Worm (Caenorhabditis elegans): ENCODE measurements around the gene clc-20.

clc-20 gene

DNA sequence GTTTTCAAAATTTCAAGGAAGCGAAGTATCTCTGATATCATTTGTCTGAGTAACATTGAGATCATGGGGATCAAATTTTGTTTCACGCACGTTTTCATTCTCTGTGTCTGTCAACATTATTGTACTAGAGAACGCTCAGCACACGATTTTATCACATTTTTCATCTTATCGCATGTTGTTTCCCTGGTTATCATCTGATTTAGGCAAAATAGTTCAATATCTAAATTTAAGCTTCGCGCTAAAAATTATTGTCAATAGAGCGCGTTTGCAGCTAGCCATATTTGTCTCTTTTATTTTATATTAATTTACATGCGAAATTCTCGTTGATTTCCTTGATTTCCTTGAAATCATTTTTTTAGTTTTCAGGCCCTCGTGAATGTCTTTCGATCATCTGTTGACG is 26.9 kb upstream of the clc-20 start, which contains the start of gene K02F3.2 (continued):
- TF ChIP-seq nhr-85 (tag) (peak; percentile 78), dpl-1 (GFP tag; optimal IDR thresholded peaks at IDR 0.05) (peak; percentile 85 to 91 (median 89)), mdl-1 (tag; optimal IDR thresholded peaks at IDR 0.05) (peak in 1 of 2 experiments; percentile 43), F16B12.6 (tag; optimal IDR thresholded peaks at IDR 0.05) (no peak), lin-35 (GFP tag; optimal IDR thresholded peaks at IDR 0.05) (peak; percentile 91 to 97), elt-3 (tag; optimal IDR thresholded peaks at IDR 0.05) (peak in 2 of 6 experiments; percentile 32 to 84), fkh-10 (GFP tag; optimal IDR thresholded peaks at IDR 0.05) (no peak), efl-1 (optimal IDR thresholded peaks at IDR 0.05) (peak; percentile 90 to 94), efl-1 (GFP tag; optimal IDR thresholded peaks at IDR 0.05 in 1 of 2) (peak; percentile 93 to 99), dsc-1 (tag; optimal IDR thresholded peaks at IDR 0.05) (peak; percentile 29), tbx-2 (tag; optimal IDR thresholded peaks at IDR 0.05) (peak; percentile 58), isw-1 (GFP tag; IDR thresholded peaks at IDR 0.05) (0 out of 2 replicates have a peak, but pooled peaks have one; percentile 5), fos-1 (tag; optimal IDR thresholded peaks at IDR 0.05) (peak; percentile 11), nhr-19 (GFP tag; conservative IDR thresholded peaks at IDR 0.05) (peak; percentile 69), nhr-71 (tag; optimal IDR thresholded peaks at IDR 0.05) (peak; percentile 70), sox-4 (tag; optimal IDR thresholded peaks at IDR 0.05) (peak; percentile 35), swsn-7 (tag; optimal IDR thresholded peaks at IDR 0.05) (peak; percentile 43), ceh-63 (GFP tag; optimal IDR thresholded peaks at IDR 0.05) (no peak), aha-1 (tag; optimal IDR thresholded peaks at IDR 0.05) (no peak), mep-1 (tag; optimal IDR thresholded peaks at IDR 0.05) (peak; percentile 51), ceh-82 (tag; optimal IDR thresholded peaks at IDR 0.05) (peak in 1 of 3 experiments; percentile 25)

DNA sequence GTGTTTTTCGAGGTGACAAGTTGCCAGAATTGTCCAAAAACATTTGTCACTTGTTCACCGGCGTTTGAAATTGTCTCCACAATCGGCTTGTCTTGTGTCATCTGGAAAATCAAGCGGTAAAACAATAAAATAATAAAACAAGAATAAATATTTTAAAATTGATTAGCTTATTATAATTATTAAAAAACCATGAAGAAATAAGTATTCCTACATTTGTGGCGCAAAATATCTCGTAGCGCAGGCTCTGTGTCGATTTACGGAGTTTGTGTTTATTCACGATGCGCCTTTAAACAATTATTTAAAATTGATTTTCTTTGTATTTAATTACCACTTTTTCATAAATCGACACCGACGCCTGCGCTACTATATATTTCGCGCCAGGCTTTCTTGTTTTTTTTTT is 20.1 kb upstream of the clc-20 start, which contains the start of gene moma-1:
TSS of gene moma-1 (minus strand) at position 101 of the 400 bp plus-strand sequence.
- TF ChIP-seq sptf-1 (tag; optimal IDR thresholded peaks at IDR 0.05) = no peak
- no peak for TF ChIP-seq pax-3 (tag; optimal IDR thresholded peaks at IDR 0.05)
- peak; percentile 44 for TF ChIP-seq nhr-85 (tag)
- no peak for TF ChIP-seq nhr-28 (tag; optimal IDR thresholded peaks at IDR 0.05)
- no peak for TF ChIP-seq ceh-90 (tag; optimal IDR thresholded peaks at IDR 0.05)
- TF ChIP-seq nhr-90 (tag; optimal IDR thresholded peaks at IDR 0.05; ENCODE audit: poor library complexity) = peak; percentile 18

DNA sequence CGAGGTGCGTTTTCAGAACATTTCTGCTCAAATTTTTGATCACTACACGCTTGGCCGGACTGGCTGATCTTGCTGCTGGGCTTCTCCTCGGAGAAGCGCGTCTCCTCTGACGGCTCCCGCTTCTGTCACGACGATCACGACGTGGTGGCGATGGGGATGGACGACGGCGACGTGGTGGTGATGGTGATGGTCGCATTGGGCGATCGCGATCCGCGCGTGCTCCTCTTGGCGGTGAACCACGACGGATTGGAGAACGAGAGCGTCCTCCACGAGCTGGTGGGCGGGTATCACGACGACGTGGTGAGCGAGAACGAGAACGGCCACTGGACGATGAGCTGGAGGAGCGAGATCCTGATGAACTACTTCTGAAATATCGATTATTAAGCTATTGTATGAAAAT is 19.0 kb upstream of the clc-20 start:
- TF ChIP-seq mef-2 (tag; optimal IDR thresholded peaks at IDR 0.05) (no peak), efl-1 (optimal IDR thresholded peaks at IDR 0.05) (no peak), efl-1 (GFP tag; optimal IDR thresholded peaks at IDR 0.05 in 1 of 2) (no peak), nhr-12 (tag; optimal IDR thresholded peaks at IDR 0.05) (no peak), lir-3 (tag; optimal IDR thresholded peaks at IDR 0.05; ENCODE audit: poor library complexity) (no peak)

DNA sequence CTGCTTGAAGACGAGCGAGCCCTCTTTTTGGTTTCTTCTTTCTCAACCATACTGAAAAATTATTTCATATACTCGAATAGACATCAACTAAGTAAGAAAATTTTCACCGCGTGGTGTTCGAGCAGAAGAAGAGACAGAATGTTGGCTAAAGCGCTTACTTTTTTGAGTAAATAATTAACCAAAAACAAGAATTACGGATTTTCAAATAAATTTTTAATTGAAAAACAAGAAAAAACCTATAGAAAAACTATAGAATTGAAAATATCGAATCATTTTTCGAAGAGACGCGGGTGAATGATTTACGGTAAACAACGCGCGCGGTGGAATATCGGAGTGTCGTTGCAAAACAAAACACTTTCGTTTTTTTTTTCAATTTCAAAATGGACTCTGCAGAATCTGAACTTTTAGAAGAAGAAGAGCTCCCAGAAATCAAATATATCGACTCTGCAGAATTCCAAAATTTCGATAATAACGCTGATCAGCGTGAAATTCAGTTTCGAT is 18.5 kb upstream of the clc-20 start, which contains the start of the genes rnp-5 and tag-51:
TSS of gene rnp-5 (minus strand) at position 51 of the 501 bp plus-strand sequence.
TSS of gene tag-51 (plus strand) at position 363 of the 501 bp plus-strand sequence.
- no peak for TF ChIP-seq sup-37 (GFP tag; optimal IDR thresholded peaks at IDR 0.05)
- peak; percentile 90 for TF ChIP-seq blmp-1 (tag; optimal IDR thresholded peaks at IDR 0.05)
- no peak for TF ChIP-seq nhr-11 (tag; optimal IDR thresholded peaks at IDR 0.05)
- TF ChIP-seq unc-86 (tag; optimal IDR thresholded peaks at IDR 0.05) = no peak
- TF ChIP-seq snu-23 (GFP tag; optimal IDR thresholded peaks at IDR 0.05) = peak; percentile 18
- TF ChIP-seq sptf-1 (tag; optimal IDR thresholded peaks at IDR 0.05) = no peak
- TF ChIP-seq ceh-90 (tag; optimal IDR thresholded peaks at IDR 0.05) = no peak
- no peak for TF ChIP-seq zag-1 (tag; optimal IDR thresholded peaks at IDR 0.05)
- peak; percentile 16 to 32 for TF ChIP-seq efl-1 (optimal IDR thresholded peaks at IDR 0.05)
- TF ChIP-seq efl-1 (GFP tag; optimal IDR thresholded peaks at IDR 0.05 in 1 of 2) = peak in 1 of 2 experiments; percentile 31
- no peak for TF ChIP-seq unc-130 (tag; optimal IDR thresholded peaks at IDR 0.05)
- no peak for TF ChIP-seq mef-2 (tag; optimal IDR thresholded peaks at IDR 0.05)
- no peak for TF ChIP-seq lin-14 (GFP tag; optimal IDR thresholded peaks at IDR 0.05)
- no peak for TF ChIP-seq tbx-2 (tag; optimal IDR thresholded peaks at IDR 0.05)
- TF ChIP-seq grh-1 (GFP tag; IDR thresholded peaks at IDR 0.05) = no peak
- no peak for TF ChIP-seq nhr-90 (tag; optimal IDR thresholded peaks at IDR 0.05; ENCODE audit: poor library complexity)
- peak; percentile 36 to 56 for TF ChIP-seq lin-35 (GFP tag; optimal IDR thresholded peaks at IDR 0.05)
- TF ChIP-seq fkh-10 (GFP tag; optimal IDR thresholded peaks at IDR 0.05) = no peak
- peak in 1 of 3 experiments; percentile 48 for TF ChIP-seq dpl-1 (GFP tag; optimal IDR thresholded peaks at IDR 0.05)
- no peak for TF ChIP-seq egl-27 (tag; optimal IDR thresholded peaks at IDR 0.05)
- no peak for TF ChIP-seq pax-3 (tag; optimal IDR thresholded peaks at IDR 0.05)
- TF ChIP-seq ceh-88 (GFP tag; IDR thresholded peaks at IDR 0.05) = no peak
- TF ChIP-seq mdl-1 (tag; optimal IDR thresholded peaks at IDR 0.05) = no peak
- TF ChIP-seq egl-13 (tag; optimal IDR thresholded peaks at IDR 0.05) = no peak
- no peak for TF ChIP-seq tlp-1 (tag; optimal IDR thresholded peaks at IDR 0.05)
- no peak for TF ChIP-seq fkh-4 (tag; optimal IDR thresholded peaks at IDR 0.05; ENCODE audit: borderline replicate concordance)
- TF ChIP-seq alr-1 (tag; optimal IDR thresholded peaks at IDR 0.05; ENCODE audit: borderline replicate concordance) = no peak
- TF ChIP-seq C34B4.2 (tag; optimal IDR thresholded peaks at IDR 0.05) = no peak

All from whole organism, L1 larva.